ENCODE assay signal across 6 fruit fly cellular contexts in the genomic region with DNA sequence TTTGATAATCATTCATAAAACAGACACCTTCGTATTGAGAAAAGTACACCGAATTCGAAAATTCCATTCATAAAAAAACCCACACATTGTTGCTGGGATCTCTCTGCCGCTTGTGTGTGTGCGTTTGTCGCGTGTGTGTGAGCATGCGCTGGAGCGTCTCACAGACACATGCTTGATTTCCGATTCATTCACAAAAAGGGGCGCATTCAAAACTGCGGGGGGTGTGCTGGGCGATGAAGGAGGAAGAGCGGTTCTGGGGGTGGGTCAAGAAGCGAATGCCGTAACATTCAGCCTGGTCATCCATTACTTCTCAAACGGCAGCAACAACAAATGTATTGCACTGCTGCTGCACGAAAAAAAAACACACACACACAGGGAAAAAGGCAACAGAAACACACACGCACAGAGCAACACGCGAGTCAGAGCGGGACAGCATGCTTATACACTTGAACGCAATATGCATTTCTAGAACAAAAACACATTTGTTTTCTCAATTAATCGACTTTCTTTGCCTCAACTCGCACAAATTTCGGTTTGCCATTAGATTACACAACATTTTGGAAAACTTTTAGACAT.
TF ChIP-seq lines count a peak whose summit lies in the region.

No protein-coding gene starts in this region.

- TF ChIP-seq CTCF in whole organism, embryonic (GFP tag; optimal IDR thresholded peaks at IDR 0.05; lab: Kevin White, UChicago), result no peak

TF ChIP-seq in whole organism, 6 proteins besides CTCF, POLR2A, EP300 and RAD21:
- peak; percentile 63 for TF ChIP-seq CG8478 (optimal IDR thresholded peaks at IDR 0.05; lab: Kevin White, UChicago)
- no peak for TF ChIP-seq usp (GFP tag; optimal IDR thresholded peaks at IDR 0.05; lab: Kevin White, UChicago)
TF ChIP-seq in whole organism: peak in this region for 1.

TF ChIP-seq in whole organism, adult, 20 proteins besides CTCF, POLR2A, EP300 and RAD21 (continues in another document):
- TF ChIP-seq ovo (GFP tag; optimal IDR thresholded peaks at IDR 0.05; lab: Kevin White, UChicago) (no peak), pad (GFP tag; optimal IDR thresholded peaks at IDR 0.05; lab: Kevin White, UChicago) (peak; percentile 36), Clk (GFP tag; optimal IDR thresholded peaks at IDR 0.05; lab: Kevin White, UChicago) (no peak), CG33017 (tag; optimal IDR thresholded peaks at IDR 0.05; lab: Kevin White, UChicago) (no peak), CG7045 (GFP tag; optimal IDR thresholded peaks at IDR 0.05; lab: Kevin White, UChicago) (no peak), CG11617 (GFP tag; optimal IDR thresholded peaks at IDR 0.05; lab: Kevin White, UChicago) (no peak), kay (GFP tag; lab: Kevin White, UChicago; ENCODE audit: borderline replicate concordance) (no peak), toe (GFP tag; optimal IDR thresholded peaks at IDR 0.05; lab: Kevin White, UChicago) (no peak), cnc (optimal IDR thresholded peaks at IDR 0.05; lab: Kevin White, UChicago) (no peak), CG5204 (GFP tag; optimal IDR thresholded peaks at IDR 0.05; lab: Kevin White, UChicago) (no peak), tj (GFP tag; optimal IDR thresholded peaks at IDR 0.05; lab: Kevin White, UChicago) (peak; percentile 12), CG1620 (GFP tag; optimal IDR thresholded peaks at IDR 0.05; lab: Kevin White, UChicago) (no peak), Mnt (GFP tag; optimal IDR thresholded peaks at IDR 0.05; lab: Kevin White, UChicago) (peak; percentile 72), CG12768 (GFP tag; optimal IDR thresholded peaks at IDR 0.05; lab: Kevin White, UChicago) (no peak), bab1 (GFP tag; optimal IDR thresholded peaks at IDR 0.05; lab: Kevin White, UChicago) (no peak), CG7101 (tag; optimal IDR thresholded peaks at IDR 0.05; lab: Kevin White, UChicago) (no peak), cic (GFP tag; optimal IDR thresholded peaks at IDR 0.05; lab: Kevin White, UChicago) (peak; percentile 99)

TF ChIP-seq in whole organism, embryonic, 481 proteins besides CTCF, POLR2A, EP300 and RAD21 (continues in another document):
- TF ChIP-seq Hr51 (GFP tag; optimal IDR thresholded peaks at IDR 0.05; lab: Kevin White, UChicago) (peak in 1 of 2 experiments; percentile 42), CG13624 (GFP tag; optimal IDR thresholded peaks at IDR 0.05; lab: Kevin White, UChicago) (peak; percentile 26), Hmx (GFP tag; optimal IDR thresholded peaks at IDR 0.05; lab: Kevin White, UChicago) (no peak), abd-A (tag; optimal IDR thresholded peaks at IDR 0.05; lab: Kevin White, UChicago) (peak; percentile 76), CG32772 (GFP tag; IDR thresholded peaks at IDR 0.05; lab: Robert Waterston, UW) (peak; percentile 85), CG10565 (GFP tag; optimal IDR thresholded peaks at IDR 0.05; lab: Kevin White, UChicago) (no peak), Deaf1 (tag; optimal IDR thresholded peaks at IDR 0.05; lab: Kevin White, UChicago) (peak; percentile 15), gro (GFP tag; optimal IDR thresholded peaks at IDR 0.05; lab: Kevin White, UChicago) (peak; percentile 3), CG3726 (GFP tag; IDR thresholded peaks at IDR 0.05; lab: Robert Waterston, UW) (no peak), aop (GFP tag; IDR thresholded peaks at IDR 0.05; lab: Robert Waterston, UW) (no peak), z (GFP tag; IDR thresholded peaks at IDR 0.05; lab: Robert Waterston, UW) (no peak), CG7372 (GFP tag; IDR thresholded peaks at IDR 0.05; lab: Robert Waterston, UW) (no peak), sug (tag; optimal IDR thresholded peaks at IDR 0.05; lab: Kevin White, UChicago) (peak; percentile 80), E2f1 (GFP tag; IDR thresholded peaks at IDR 0.05; lab: Robert Waterston, UW) (no peak), CG5245 (GFP tag; optimal IDR thresholded peaks at IDR 0.05; lab: Kevin White, UChicago) (no peak), rib (GFP tag; IDR thresholded peaks at IDR 0.05; lab: Robert Waterston, UW) (peak; percentile 62), CG7357 (GFP tag; IDR thresholded peaks at IDR 0.05; lab: Robert Waterston, UW) (no peak)

TF ChIP-seq in whole organism, prepupa, 60 proteins besides CTCF, POLR2A, EP300 and RAD21 (continues in another document):
- peak; percentile 30 to 40 for TF ChIP-seq ss (GFP tag; optimal IDR thresholded peaks at IDR 0.05; lab: Kevin White, UChicago)
- peak; percentile 44; the same call in 1 of the 3 replicates for TF ChIP-seq eg (GFP tag; IDR thresholded peaks at IDR 0.05; lab: Robert Waterston, UW)
- TF ChIP-seq net (GFP tag; optimal IDR thresholded peaks at IDR 0.05; lab: Kevin White, UChicago), result no peak
- no peak for TF ChIP-seq Sox102F (GFP tag; optimal IDR thresholded peaks at IDR 0.05; lab: Kevin White, UChicago)
- TF ChIP-seq topi (GFP tag; optimal IDR thresholded peaks at IDR 0.05; lab: Kevin White, UChicago), result no peak
- peak; percentile 37 for TF ChIP-seq Eip75B (GFP tag; optimal IDR thresholded peaks at IDR 0.05; lab: Kevin White, UChicago)
- peak; percentile 1 for TF ChIP-seq Ets96B (tag; optimal IDR thresholded peaks at IDR 0.05; lab: Kevin White, UChicago)
- peak; percentile 82 for TF ChIP-seq vri (GFP tag; optimal IDR thresholded peaks at IDR 0.05; lab: Kevin White, UChicago)
- peak; percentile 66 for TF ChIP-seq CG6163 (GFP tag; IDR thresholded peaks at IDR 0.05; lab: Robert Waterston, UW)
- TF ChIP-seq CG10631 (GFP tag; optimal IDR thresholded peaks at IDR 0.05; lab: Kevin White, UChicago), result no peak
- peak; percentile 14 for TF ChIP-seq CG7368 (GFP tag; optimal IDR thresholded peaks at IDR 0.05; lab: Kevin White, UChicago)
- TF ChIP-seq Blimp-1 (GFP tag; optimal IDR thresholded peaks at IDR 0.05; lab: Kevin White, UChicago), result no peak
- peak; percentile 72 for TF ChIP-seq svp (GFP tag; lab: Kevin White, UChicago)
- TF ChIP-seq CG6276 (GFP tag; optimal IDR thresholded peaks at IDR 0.05; lab: Kevin White, UChicago), result peak; percentile 1
- TF ChIP-seq fkh (GFP tag; optimal IDR thresholded peaks at IDR 0.05; lab: Kevin White, UChicago), result peak; percentile 14
- peak; percentile 42 for TF ChIP-seq CG3919 (GFP tag; optimal IDR thresholded peaks at IDR 0.05; lab: Kevin White, UChicago)
- TF ChIP-seq dsx (GFP tag; optimal IDR thresholded peaks at IDR 0.05; lab: Kevin White, UChicago; ENCODE audit: poor library complexity, severe bottlenecking), result peak; percentile 95

TF ChIP-seq in whole organism, pupa, 21 proteins besides CTCF, POLR2A, EP300 and RAD21 (continues in another document):
- TF ChIP-seq fd96Ca (GFP tag; IDR thresholded peaks at IDR 0.05; lab: Robert Waterston, UW), result peak; percentile 69
- TF ChIP-seq CG13204 (GFP tag; optimal IDR thresholded peaks at IDR 0.05; lab: Kevin White, UChicago), result no peak
- TF ChIP-seq rn (GFP tag; IDR thresholded peaks at IDR 0.05; lab: Robert Waterston, UW), result 0 out of 2 replicates have a peak, but pooled peaks have one; percentile 4
- no peak for TF ChIP-seq CG9948 (tag; optimal IDR thresholded peaks at IDR 0.05; lab: Kevin White, UChicago)
- 0 out of 3 replicates have a peak, but pooled peaks have one; percentile 25 for TF ChIP-seq CG4496 (GFP tag; IDR thresholded peaks at IDR 0.05; lab: Robert Waterston, UW)
- peak; percentile 34 for TF ChIP-seq Pif1B (GFP tag; optimal IDR thresholded peaks at IDR 0.05; lab: Kevin White, UChicago)
- TF ChIP-seq Snoo (tag; optimal IDR thresholded peaks at IDR 0.05; lab: Kevin White, UChicago), result no peak
- TF ChIP-seq CG17806 (tag; optimal IDR thresholded peaks at IDR 0.05; lab: Kevin White, UChicago), result no peak
- TF ChIP-seq Ets98B (GFP tag; IDR thresholded peaks at IDR 0.05; lab: Robert Waterston, UW), result peak; percentile 48
- TF ChIP-seq EcR (GFP tag; optimal IDR thresholded peaks at IDR 0.05; lab: Kevin White, UChicago), result peak; percentile 56
- no peak for TF ChIP-seq CG34367 (tag; optimal IDR thresholded peaks at IDR 0.05; lab: Kevin White, UChicago)
- TF ChIP-seq CG8301 (tag; optimal IDR thresholded peaks at IDR 0.05; lab: Kevin White, UChicago), result no peak
- TF ChIP-seq CG14655 (GFP tag; optimal IDR thresholded peaks at IDR 0.05; lab: Kevin White, UChicago), result peak; percentile 8
- TF ChIP-seq D1 (tag; optimal IDR thresholded peaks at IDR 0.05; lab: Kevin White, UChicago), result no peak
- TF ChIP-seq CG12605 (GFP tag; IDR thresholded peaks at IDR 0.05; lab: Robert Waterston, UW), result peak; percentile 57; the same call in 1 of the 2 replicates
- TF ChIP-seq CG32121 (GFP tag; IDR thresholded peaks at IDR 0.05; lab: Robert Waterston, UW), result peak; percentile 53
- peak; percentile 10 for TF ChIP-seq gl (tag; optimal IDR thresholded peaks at IDR 0.05; lab: Kevin White, UChicago)
- TF ChIP-seq Pif1A (GFP tag; optimal IDR thresholded peaks at IDR 0.05; lab: Kevin White, UChicago), result no peak
- TF ChIP-seq CG10348 (GFP tag; IDR thresholded peaks at IDR 0.05; lab: Robert Waterston, UW), result no peak

TF ChIP-seq in whole organism, wandering third instar larva, 38 proteins besides CTCF, POLR2A, EP300 and RAD21:
- no peak for TF ChIP-seq Hr78 (GFP tag; optimal IDR thresholded peaks at IDR 0.05; lab: Kevin White, UChicago)
- peak in 1 of 2 experiments; percentile 61 for TF ChIP-seq dl (GFP tag; optimal IDR thresholded peaks at IDR 0.05; lab: Kevin White, UChicago; ENCODE audit: insufficient read depth in 1 of 2, partially characterized antibody in 2 of 2)
- no peak for TF ChIP-seq sage (GFP tag; optimal IDR thresholded peaks at IDR 0.05; lab: Kevin White, UChicago)
- no peak for TF ChIP-seq woc (GFP tag; optimal IDR thresholded peaks at IDR 0.05; lab: Kevin White, UChicago)
- peak; percentile 21 for TF ChIP-seq Dif (GFP tag; optimal IDR thresholded peaks at IDR 0.05; lab: Kevin White, UChicago; ENCODE audit: partially characterized antibody)
- TF ChIP-seq Rel (GFP tag; optimal IDR thresholded peaks at IDR 0.05; lab: Kevin White, UChicago), result no peak
- TF ChIP-seq Rel (tag; optimal IDR thresholded peaks at IDR 0.05; lab: Kevin White, UChicago), result peak; percentile 90
- no peak for TF ChIP-seq dmrt93B (GFP tag; optimal IDR thresholded peaks at IDR 0.05; lab: Kevin White, UChicago)
- TF ChIP-seq CG32264 (GFP tag; optimal IDR thresholded peaks at IDR 0.05; lab: Kevin White, UChicago), result no peak
- TF ChIP-seq N (GFP tag; optimal IDR thresholded peaks at IDR 0.05; lab: Kevin White, UChicago), result peak; percentile 28
- peak; percentile 62 for TF ChIP-seq h (GFP tag; optimal IDR thresholded peaks at IDR 0.05; lab: Kevin White, UChicago)
- no peak for TF ChIP-seq tai (GFP tag; optimal IDR thresholded peaks at IDR 0.05; lab: Kevin White, UChicago)
- TF ChIP-seq lola (GFP tag; optimal IDR thresholded peaks at IDR 0.05; lab: Kevin White, UChicago), result no peak
- peak; percentile 2 for TF ChIP-seq brk (GFP tag; optimal IDR thresholded peaks at IDR 0.05; lab: Kevin White, UChicago)
- peak; percentile 66 for TF ChIP-seq psq (GFP tag; optimal IDR thresholded peaks at IDR 0.05; lab: Kevin White, UChicago)
- TF ChIP-seq foxo (GFP tag; optimal IDR thresholded peaks at IDR 0.05; lab: Kevin White, UChicago), result peak in 1 of 2 experiments; percentile 25
- TF ChIP-seq Jra (GFP tag; optimal IDR thresholded peaks at IDR 0.05; lab: Kevin White, UChicago), result peak; percentile 20
- TF ChIP-seq fru (GFP tag; optimal IDR thresholded peaks at IDR 0.05; lab: Kevin White, UChicago), result peak; percentile 86
